Fruit fly (Drosophila melanogaster) whole organism, embryonic: Measurements from ENCODE around the gene ebd2.

Experiments
- Aef1 ChIP-seq: fragments of 200-800 bp; sonication (Bioruptor generic); IDR thresholded peaks from 3 replicates; pipeline ENCODE4 v1.3.6; 2022; ENCODE audit warnings: missing biosample characterization, missing genetic modification characterization
- Atf6 ChIP-seq: fragments of 200-800 bp; sonication (Bioruptor generic); IDR thresholded peaks from 2 replicates; pipeline ENCODE4 v1.3.6; 2022; ENCODE audit warnings: missing biosample characterization, missing genetic modification characterization
- Bteb2 ChIP-seq: fragments of 200-800 bp; sonication (Bioruptor generic); optimal IDR thresholded peaks from 2 replicates; lab custom pipeline; 2016; ENCODE audit warnings: missing biosample characterization, missing genetic modification characterization
- CG11247 ChIP-seq: fragments of 200-800 bp; sonication (Bioruptor generic); IDR thresholded peaks from 2 replicates; pipeline ENCODE4 v1.3.6; 2022; ENCODE audit warnings: missing biosample characterization, missing genetic modification characterization
- CG11723 ChIP-seq: fragments of 200-800 bp; sonication (Bioruptor generic); optimal IDR thresholded peaks from 2 replicates; lab custom pipeline; 2017; ENCODE audit warnings: missing biosample characterization, mild to moderate bottlenecking, missing genetic modification characterization
- CG13287 ChIP-seq: fragments of 200-800 bp; sonication (Bioruptor generic); IDR thresholded peaks from 2 replicates; pipeline ENCODE4 v1.3.6; 2022; ENCODE audit warnings: missing biosample characterization, missing genetic modification characterization; ENCODE audit not compliant: partially characterized antibody
- CG17829 ChIP-seq: fragments of 200-800 bp; optimal IDR thresholded peaks from 2 replicates; lab custom pipeline; 2019; ENCODE audit warnings: missing biosample characterization, mild to moderate bottlenecking, missing genetic modification characterization, moderate library complexity
- CG2678 ChIP-seq: fragments of 200-800 bp; sonication (Bioruptor generic); optimal IDR thresholded peaks from 3 replicates; lab custom pipeline; 2019; ENCODE audit warnings: missing biosample characterization, mild to moderate bottlenecking, missing genetic modification characterization, moderate library complexity
- CG2712 ChIP-seq: fragments of 200-800 bp; optimal IDR thresholded peaks from 3 replicates; lab custom pipeline; 2019; ENCODE audit warnings: missing biosample characterization, mild to moderate bottlenecking, missing genetic modification characterization, moderate library complexity
- CG33213 ChIP-seq: fragments of 200-800 bp; sonication (Bioruptor generic); optimal IDR thresholded peaks from 3 replicates; lab custom pipeline; 2016; ENCODE audit warnings: missing biosample characterization, missing genetic modification characterization
- CG3407 ChIP-seq: fragments of 200-800 bp; sonication (Bioruptor generic); optimal IDR thresholded peaks from 2 replicates; lab custom pipeline; 2018; ENCODE audit warnings: missing biosample characterization, mild to moderate bottlenecking, missing genetic modification characterization
- CG34224 ChIP-seq: fragments of 200-800 bp; sonication (Bioruptor generic); IDR thresholded peaks from 3 replicates; pipeline ENCODE4 v1.3.6; 2022; ENCODE audit warnings: missing biosample characterization, missing genetic modification characterization; ENCODE audit not compliant: partially characterized antibody
- CG34376 ChIP-seq: fragments of 200-800 bp; sonication (Bioruptor generic); optimal IDR thresholded peaks from 2 replicates; lab custom pipeline; 2018; ENCODE audit warnings: missing biosample characterization, mild to moderate bottlenecking, missing genetic modification characterization
- CG34422 ChIP-seq: fragments of 200-800 bp; sonication (Bioruptor generic); IDR thresholded peaks from 3 replicates; pipeline ENCODE4 v1.3.6; 2022; ENCODE audit warnings: missing biosample characterization, missing genetic modification characterization
- CG3726 ChIP-seq: fragments of 200-800 bp; sonication (Bioruptor generic); IDR thresholded peaks from 3 replicates; pipeline ENCODE4, ENCODE4 v1.3.6; 2022; ENCODE audit warnings: missing biosample characterization, missing genetic modification characterization
- CG5180 ChIP-seq: fragments of 200-800 bp; sonication (Bioruptor generic); optimal IDR thresholded peaks from 3 replicates; lab custom pipeline; 2017; ENCODE audit warnings: missing biosample characterization, missing genetic modification characterization, mild to moderate bottlenecking, moderate library complexity, missing genetic modification reagents
- CG6791 ChIP-seq: fragments of 200-800 bp; sonication (Bioruptor generic); IDR thresholded peaks from 3 replicates; pipeline ENCODE4 v1.3.6; 2022; ENCODE audit warnings: missing biosample characterization, missing genetic modification characterization; ENCODE audit not compliant: partially characterized antibody
- CG7372 ChIP-seq: fragments of 200-800 bp; sonication (Bioruptor generic); IDR thresholded peaks from 2 replicates; pipeline ENCODE4 v1.3.6; 2022; ENCODE audit warnings: missing biosample characterization, missing genetic modification characterization
- CG9215 ChIP-seq: fragments of 200-800 bp; sonication (Bioruptor generic); IDR thresholded peaks from 2 replicates; pipeline ENCODE4 v1.3.6; 2022; ENCODE audit warnings: missing biosample characterization, missing genetic modification characterization
- CHES-1-like ChIP-seq: fragments of 200-800 bp; sonication (Bioruptor generic); optimal IDR thresholded peaks from 2 replicates; lab custom pipeline; 2016; ENCODE audit warnings: missing biosample characterization, missing genetic modification characterization
- Dp ChIP-seq: fragments of 200-800 bp; sonication (Bioruptor generic); optimal IDR thresholded peaks from 2 replicates; lab custom pipeline; 2018; ENCODE audit warnings: missing biosample characterization, mild to moderate bottlenecking, missing genetic modification characterization, moderate library complexity
- HmgZ ChIP-seq: fragments of 200-800 bp; sonication (Bioruptor generic); optimal IDR thresholded peaks from 2 replicates; lab custom pipeline; 2018; ENCODE audit warnings: missing biosample characterization, mild to moderate bottlenecking, missing genetic modification characterization
- Hmr ChIP-seq: fragments of 200-800 bp; sonication (Bioruptor generic); optimal IDR thresholded peaks from 3 replicates; lab custom pipeline; 2017; ENCODE audit warnings: mild to moderate bottlenecking, missing biosample characterization, missing genetic modification reagents, missing genetic modification characterization
- Lhr ChIP-seq: fragments of 200-800 bp; sonication (Bioruptor generic); optimal IDR thresholded peaks from 3 replicates; lab custom pipeline; 2017; ENCODE audit warnings: mild to moderate bottlenecking, missing biosample characterization, missing genetic modification reagents, missing genetic modification characterization
- MESR4 ChIP-seq: fragments of 200-800 bp; sonication (Bioruptor generic); optimal IDR thresholded peaks from 2 replicates; lab custom pipeline; 2018; ENCODE audit warnings: missing biosample characterization, mild to moderate bottlenecking, missing genetic modification characterization, moderate library complexity
- Opbp ChIP-seq: fragments of 200-800 bp; sonication (Bioruptor generic); IDR thresholded peaks from 3 replicates; pipeline ENCODE4 v1.3.6; 2022; ENCODE audit warnings: missing biosample characterization, missing genetic modification characterization; ENCODE audit not compliant: partially characterized antibody
- Spps ChIP-seq: fragments of 200-800 bp; sonication (Bioruptor generic); optimal IDR thresholded peaks from 2 replicates; lab custom pipeline; 2018; ENCODE audit warnings: missing biosample characterization, mild to moderate bottlenecking, missing genetic modification characterization
- ato ChIP-seq: fragments of 200-800 bp; sonication (Bioruptor generic); IDR thresholded peaks from 2 replicates; pipeline ENCODE4 v1.3.6; 2022; ENCODE audit warnings: missing biosample characterization, missing genetic modification characterization; ENCODE audit not compliant: partially characterized antibody
- dimm ChIP-seq: fragments of 200-800 bp; sonication (Bioruptor generic); IDR thresholded peaks from 2 replicates; pipeline ENCODE4 v1.3.6; 2022; ENCODE audit warnings: missing biosample characterization, missing genetic modification characterization
- dmrt99B ChIP-seq: fragments of 200-800 bp; sonication (Bioruptor generic); optimal IDR thresholded peaks from 2 replicates; lab custom pipeline; 2018; ENCODE audit warnings: missing biosample characterization, mild to moderate bottlenecking, missing genetic modification characterization, moderate library complexity
- dpn ChIP-seq, 2 experiments: fragments of 200-800 bp; sonication (Bioruptor generic); optimal IDR thresholded peaks; 3 replicates each; lab custom pipeline; 2016; ENCODE audit warnings: missing biosample characterization in 2 of 2, missing genetic modification characterization in 2 of 2
- ewg ChIP-seq: fragments of 200-800 bp; sonication (Bioruptor generic); optimal IDR thresholded peaks from 3 replicates; lab custom pipeline; 2017; ENCODE audit warnings: mild to moderate bottlenecking, missing biosample characterization, missing genetic modification reagents, missing genetic modification characterization
- hbn ChIP-seq: fragments of 200-800 bp; sonication (Bioruptor generic); IDR thresholded peaks from 2 replicates; pipeline ENCODE4 v1.3.6; 2022; ENCODE audit warnings: missing biosample characterization, missing genetic modification characterization; ENCODE audit not compliant: partially characterized antibody
- jigr1 ChIP-seq: fragments of 200-800 bp; sonication (Bioruptor generic); IDR thresholded peaks from 3 replicates; pipeline ENCODE4 v1.3.6; 2022; ENCODE audit warnings: missing biosample characterization, missing genetic modification characterization
- lab ChIP-seq: fragments of 200-800 bp; sonication (Bioruptor generic); optimal IDR thresholded peaks from 3 replicates; lab custom pipeline; 2017; ENCODE audit warnings: missing biosample characterization, missing genetic modification characterization, mild to moderate bottlenecking, moderate library complexity, missing genetic modification reagents
- mam ChIP-seq: fragments of 200-800 bp; sonication (Bioruptor generic); optimal IDR thresholded peaks from 3 replicates; lab custom pipeline; 2016; ENCODE audit warnings: missing biosample characterization, missing genetic modification characterization
- mld ChIP-seq: fragments of 200-800 bp; sonication (Bioruptor generic); IDR thresholded peaks from 3 replicates; pipeline ENCODE4 v1.3.6; 2022; ENCODE audit warnings: missing biosample characterization, missing genetic modification characterization; ENCODE audit not compliant: partially characterized antibody
- nom ChIP-seq: fragments of 200-800 bp; sonication (Bioruptor generic); optimal IDR thresholded peaks from 2 replicates; lab custom pipeline; 2017; ENCODE audit warnings: missing biosample characterization, missing genetic modification characterization, mild to moderate bottlenecking, moderate library complexity, missing genetic modification reagents
- pb ChIP-seq: fragments of 200-800 bp; sonication (Bioruptor generic); optimal IDR thresholded peaks from 3 replicates; lab custom pipeline; 2016; ENCODE audit warnings: missing biosample characterization, missing genetic modification characterization
- pzg ChIP-seq: fragments of 200-800 bp; sonication (Bioruptor generic); optimal IDR thresholded peaks from 3 replicates; lab custom pipeline; 2018; ENCODE audit warnings: missing biosample characterization, mild to moderate bottlenecking, missing genetic modification characterization, moderate library complexity
- ranshi ChIP-seq: fragments of 200-800 bp; sonication (Bioruptor generic); IDR thresholded peaks from 2 replicates; pipeline ENCODE4 v1.3.6; 2022; ENCODE audit warnings: missing biosample characterization, missing genetic modification characterization
- run ChIP-seq: fragments of 200-800 bp; sonication (Bioruptor generic); optimal IDR thresholded peaks from 3 replicates; lab custom pipeline; 2018; ENCODE audit warnings: missing biosample characterization, mild to moderate bottlenecking, missing genetic modification characterization
- sens-2 ChIP-seq: fragments of 200-800 bp; sonication (Bioruptor generic); IDR thresholded peaks from 2 replicates; pipeline ENCODE4 v1.3.6; 2022; ENCODE audit warnings: missing biosample characterization, missing genetic modification characterization
- shn ChIP-seq: fragments of 200-800 bp; sonication (Bioruptor generic); optimal IDR thresholded peaks from 3 replicates; lab custom pipeline; 2016; ENCODE audit warnings: missing biosample characterization, missing genetic modification characterization
- slou ChIP-seq: fragments of 200-800 bp; sonication (Bioruptor generic); optimal IDR thresholded peaks from 3 replicates; lab custom pipeline; 2016; ENCODE audit warnings: missing biosample characterization, missing genetic modification characterization
- stwl ChIP-seq: fragments of 200-800 bp; sonication (Bioruptor generic); optimal IDR thresholded peaks from 3 replicates; lab custom pipeline; 2018; ENCODE audit warnings: missing biosample characterization, mild to moderate bottlenecking, missing genetic modification characterization, moderate library complexity

Gene ebd2

DNA sequence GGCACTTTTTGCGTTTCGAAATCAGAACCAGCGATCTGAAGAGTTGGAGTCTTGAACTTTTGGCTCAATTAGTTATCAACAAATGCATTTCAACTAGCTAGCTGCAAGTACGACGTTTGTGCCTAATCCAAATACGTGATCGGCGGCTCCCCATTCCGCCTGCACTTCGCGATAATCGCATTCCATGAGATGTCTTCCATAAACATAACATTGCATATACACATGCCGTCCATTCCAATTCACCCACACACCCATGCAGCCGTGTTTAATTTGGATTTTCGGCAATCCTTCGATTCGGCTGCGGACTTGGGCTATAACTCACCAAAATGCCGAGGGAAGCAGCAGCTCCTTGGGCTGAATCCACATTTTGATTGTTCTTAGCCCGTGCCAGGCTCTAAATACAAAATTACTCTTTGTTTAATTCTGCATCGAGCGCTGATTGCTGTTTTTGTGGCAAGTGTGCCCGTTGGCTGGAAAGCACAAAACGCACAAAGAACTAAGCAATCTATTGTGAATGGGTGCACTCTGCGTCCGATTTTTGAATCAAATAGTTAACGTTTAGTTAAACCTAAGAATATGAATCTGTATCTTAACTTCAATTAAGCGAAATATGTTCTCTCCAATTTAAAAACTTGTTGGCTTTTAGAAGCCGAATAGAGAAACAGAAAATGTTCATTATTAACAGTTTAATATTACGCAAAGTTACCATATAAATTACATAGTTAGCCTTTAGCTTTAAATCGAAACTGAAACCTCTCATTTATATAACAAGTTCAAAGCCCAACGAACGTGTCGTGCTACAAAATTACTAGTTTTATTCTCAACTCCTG lies 5.6 kb downstream of the ebd2 start, which contains the start of the genes Tbc1d8-9 and CG32436 (continued):
- TF ChIP-seq CG3726 (no peak), Hmr (GFP tag; lab: Kevin White, UChicago) (no peak), dpn (GFP tag; optimal IDR thresholded peaks at IDR 0.05; lab: Kevin White, UChicago) (no peak), CG33213 (peak; percentile 14), pzg (GFP tag; lab: Kevin White, UChicago) (peak; percentile 79), ato (GFP tag; lab: Robert Waterston, UW) (peak; percentile 19; the same call in 1 of the 2 replicates), CG34422 (GFP tag; lab: Robert Waterston, UW) (peak; percentile 36; the same call in 1 of the 3 replicates), CG2712 (tag; lab: Kevin White, UChicago) (peak; percentile 100), CG7372 (GFP tag; lab: Robert Waterston, UW) (no peak), lab (no peak), CG11723 (GFP tag; lab: Kevin White, UChicago) (no peak), stwl (tag; lab: Kevin White, UChicago) (peak; percentile 89), MESR4 (GFP tag; lab: Kevin White, UChicago) (peak; percentile 90), Aef1 (GFP tag; lab: Robert Waterston, UW) (peak; percentile 69; the same call in 2 of the 3 replicates), nom (GFP tag; lab: Kevin White, UChicago) (no peak), CG11247 (GFP tag; lab: Robert Waterston, UW) (no peak), mld (GFP tag; lab: Robert Waterston, UW) (no peak), CG13287 (GFP tag; lab: Robert Waterston, UW) (peak; percentile 36; the same call in 1 of the 2 replicates), ewg (GFP tag; lab: Kevin White, UChicago) (no peak), CG34376 (GFP tag; lab: Kevin White, UChicago) (no peak), hbn (0 out of 2 replicates have a peak, but pooled peaks have one; percentile 15), Dp (peak; percentile 72), Opbp (GFP tag; lab: Robert Waterston, UW) (peak; percentile 54; the same call in 2 of the 3 replicates), CG3407 (GFP tag; lab: Kevin White, UChicago) (no peak), mam (GFP tag; lab: Kevin White, UChicago) (no peak), dimm (GFP tag; lab: Robert Waterston, UW) (no peak), Bteb2 (no peak), CG2678 (no peak), Lhr (peak; percentile 31), CG34224 (GFP tag; lab: Robert Waterston, UW) (0 out of 3 replicates have a peak, but pooled peaks have one; percentile 13), CHES-1-like (GFP tag; lab: Kevin White, UChicago) (peak; percentile 47), ranshi (GFP tag; lab: Robert Waterston, UW) (peak; percentile 17; the same call in 1 of the 2 replicates), run (tag; lab: Kevin White, UChicago) (no peak), CG6791 (GFP tag; lab: Robert Waterston, UW) (peak; percentile 62; the same call in 2 of the 3 replicates), slou (GFP tag; lab: Kevin White, UChicago) (no peak), pb (GFP tag; lab: Kevin White, UChicago) (no peak), shn (GFP tag; lab: Kevin White, UChicago) (no peak), CG17829 (tag; lab: Kevin White, UChicago) (peak; percentile 30), Spps (tag; lab: Kevin White, UChicago) (no peak), Atf6 (GFP tag; lab: Robert Waterston, UW) (no peak), CG9215 (GFP tag; lab: Robert Waterston, UW) (no peak), HmgZ (peak; percentile 40), dmrt99B (no peak), CG5180 (no peak), jigr1 (GFP tag; lab: Robert Waterston, UW) (no peak), sens-2 (GFP tag; lab: Robert Waterston, UW) (no peak)
